Fruit fly (Drosophila melanogaster) whole organism, embryonic: ENCODE data around the gene CG9667.

Experiments
- ATbp ChIP-seq: fragments of 200-800 bp; sonication (Bioruptor generic); optimal IDR thresholded peaks from 2 replicates; lab custom pipeline; 2017; ENCODE audit warnings: missing biosample characterization, mild to moderate bottlenecking, missing genetic modification characterization, missing genetic modification reagents
- Awh ChIP-seq: fragments of 200-800 bp; sonication (Bioruptor generic); IDR thresholded peaks from 2 replicates; pipeline ENCODE4, ENCODE4 v1.3.6; 2022; ENCODE audit warnings: missing biosample characterization, missing genetic modification characterization
- CG11085 ChIP-seq: fragments of 200-800 bp; sonication (Bioruptor generic); IDR thresholded peaks from 2 replicates; pipeline ENCODE4 v1.3.6; 2022; ENCODE audit warnings: missing biosample characterization, missing genetic modification characterization
- CG1233 ChIP-seq: fragments of 200-800 bp; sonication (Bioruptor generic); optimal IDR thresholded peaks from 4 replicates; lab custom pipeline; 2018; ENCODE audit warnings: missing biosample characterization, mild to moderate bottlenecking, missing genetic modification characterization
- CG13424 ChIP-seq: fragments of 200-800 bp; sonication (Bioruptor generic); optimal IDR thresholded peaks from 2 replicates; lab custom pipeline; 2019; ENCODE audit warnings: missing biosample characterization, mild to moderate bottlenecking, missing genetic modification characterization, moderate library complexity
- CG14050 ChIP-seq: fragments of 200-800 bp; sonication (Bioruptor generic); IDR thresholded peaks from 3 replicates; pipeline ENCODE4 v1.3.6; 2022; ENCODE audit warnings: missing biosample characterization, missing genetic modification characterization
- CG1602 ChIP-seq: fragments of 200-800 bp; sonication (Bioruptor generic); optimal IDR thresholded peaks from 3 replicates; lab custom pipeline; 2016; ENCODE audit warnings: missing biosample characterization, missing genetic modification characterization
- CG17186 ChIP-seq: fragments of 200-800 bp; sonication (Bioruptor generic); optimal IDR thresholded peaks from 3 replicates; lab custom pipeline; 2017; ENCODE audit warnings: missing biosample characterization, missing genetic modification reagents, missing genetic modification characterization
- CG1832 ChIP-seq: fragments of 200-800 bp; sonication (Bioruptor generic); optimal IDR thresholded peaks from 2 replicates; lab custom pipeline; 2017; ENCODE audit warnings: missing biosample characterization, mild to moderate bottlenecking, missing genetic modification characterization, inconsistent platforms
- CG2678 ChIP-seq: fragments of 200-800 bp; sonication (Bioruptor generic); optimal IDR thresholded peaks from 3 replicates; lab custom pipeline; 2019; ENCODE audit warnings: missing biosample characterization, mild to moderate bottlenecking, missing genetic modification characterization, moderate library complexity
- CG2875 ChIP-seq: fragments of 200-800 bp; sonication (Bioruptor generic); optimal IDR thresholded peaks from 2 replicates; lab custom pipeline; 2017; ENCODE audit warnings: missing biosample characterization, mild to moderate bottlenecking, missing genetic modification characterization, missing genetic modification reagents
- CG2889 ChIP-seq: fragments of 200-800 bp; sonication (Bioruptor generic); IDR thresholded peaks from 3 replicates; pipeline ENCODE4 v1.3.6; 2022; ENCODE audit warnings: missing biosample characterization, missing genetic modification characterization
- CG30020 ChIP-seq: fragments of 200-800 bp; optimal IDR thresholded peaks from 2 replicates; lab custom pipeline; 2019; ENCODE audit warnings: missing biosample characterization, mild to moderate bottlenecking, missing genetic modification characterization, moderate library complexity
- CG3065 ChIP-seq: fragments of 200-800 bp; sonication (Bioruptor generic); optimal IDR thresholded peaks from 2 replicates; lab custom pipeline; 2016; ENCODE audit warnings: missing biosample characterization, missing genetic modification characterization
- CG33557 ChIP-seq: fragments of 200-800 bp; sonication (Bioruptor generic); optimal IDR thresholded peaks from 2 replicates; lab custom pipeline; 2019; ENCODE audit warnings: missing biosample characterization, mild to moderate bottlenecking, missing genetic modification characterization, moderate library complexity
- CG3407 ChIP-seq: fragments of 200-800 bp; sonication (Bioruptor generic); optimal IDR thresholded peaks from 2 replicates; lab custom pipeline; 2018; ENCODE audit warnings: missing biosample characterization, mild to moderate bottlenecking, missing genetic modification characterization
- CG34224 ChIP-seq: fragments of 200-800 bp; sonication (Bioruptor generic); IDR thresholded peaks from 3 replicates; pipeline ENCODE4 v1.3.6; 2022; ENCODE audit warnings: missing biosample characterization, missing genetic modification characterization; ENCODE audit not compliant: partially characterized antibody
- CG34376 ChIP-seq: fragments of 200-800 bp; sonication (Bioruptor generic); optimal IDR thresholded peaks from 2 replicates; lab custom pipeline; 2018; ENCODE audit warnings: missing biosample characterization, mild to moderate bottlenecking, missing genetic modification characterization
- CG4854 ChIP-seq: fragments of 200-800 bp; sonication (Bioruptor generic); optimal IDR thresholded peaks from 2 replicates; lab custom pipeline; 2016; ENCODE audit warnings: missing biosample characterization, missing genetic modification characterization, inconsistent platforms
- CG5245 ChIP-seq: fragments of 200-800 bp; sonication (Bioruptor generic); optimal IDR thresholded peaks from 3 replicates; lab custom pipeline; 2016; ENCODE audit warnings: missing biosample characterization, missing genetic modification characterization
- CG6689 ChIP-seq: fragments of 200-800 bp; sonication (Bioruptor generic); IDR thresholded peaks from 2 replicates; pipeline ENCODE4 v1.3.6; 2022; ENCODE audit warnings: missing biosample characterization, missing genetic modification characterization
- CG6791 ChIP-seq: fragments of 200-800 bp; sonication (Bioruptor generic); IDR thresholded peaks from 3 replicates; pipeline ENCODE4 v1.3.6; 2022; ENCODE audit warnings: missing biosample characterization, missing genetic modification characterization; ENCODE audit not compliant: partially characterized antibody
- CG8290 ChIP-seq, 3 experiments: fragments of 200-800 bp; sonication (Bioruptor generic); optimal IDR thresholded peaks; 2 replicates each; lab custom pipeline; 2016 to 2019; ENCODE audit warnings: missing biosample characterization in 3 of 3, missing genetic modification characterization in 3 of 3, mild to moderate bottlenecking in 2 of 3, moderate library complexity in 1 of 3
- CG8924 ChIP-seq: fragments of 200-800 bp; optimal IDR thresholded peaks from 3 replicates; lab custom pipeline; 2019; ENCODE audit warnings: missing biosample characterization, mild to moderate bottlenecking, missing genetic modification characterization, moderate library complexity
- CrebB ChIP-seq: fragments of 200-800 bp; sonication (Bioruptor generic); optimal IDR thresholded peaks from 3 replicates; lab custom pipeline; 2018; ENCODE audit warnings: missing biosample characterization, mild to moderate bottlenecking, missing genetic modification characterization
- Fer3 ChIP-seq: fragments of 200-800 bp; sonication (Bioruptor generic); optimal IDR thresholded peaks from 2 replicates; lab custom pipeline; 2018; ENCODE audit warnings: missing biosample characterization, mild to moderate bottlenecking, missing genetic modification characterization, moderate library complexity
- Hand ChIP-seq: fragments of 200-800 bp; sonication (Bioruptor generic); optimal IDR thresholded peaks from 2 replicates; lab custom pipeline; 2017; ENCODE audit warnings: mild to moderate bottlenecking, missing biosample characterization, missing genetic modification reagents, missing genetic modification characterization
- Kr ChIP-seq: fragments of 200-800 bp; sonication (Bioruptor generic); optimal IDR thresholded peaks from 2 replicates; lab custom pipeline; 2017; ENCODE audit warnings: missing biosample characterization, mild to moderate bottlenecking, missing genetic modification characterization
- Lhr ChIP-seq: fragments of 200-800 bp; sonication (Bioruptor generic); optimal IDR thresholded peaks from 3 replicates; lab custom pipeline; 2017; ENCODE audit warnings: mild to moderate bottlenecking, missing biosample characterization, missing genetic modification reagents, missing genetic modification characterization
- Ptx1 ChIP-seq: fragments of 200-800 bp; sonication (Bioruptor generic); IDR thresholded peaks from 2 replicates; pipeline ENCODE4 v1.3.6; 2022; ENCODE audit warnings: missing biosample characterization, missing genetic modification characterization
- Vsx1 ChIP-seq: fragments of 200-800 bp; sonication (Bioruptor generic); optimal IDR thresholded peaks from 2 replicates; lab custom pipeline; 2017; ENCODE audit warnings: missing biosample characterization, mild to moderate bottlenecking, missing genetic modification characterization, missing genetic modification reagents
- ara ChIP-seq: fragments of 200-800 bp; sonication (Bioruptor generic); IDR thresholded peaks from 2 replicates; pipeline ENCODE4 v1.3.6; 2022; ENCODE audit warnings: missing biosample characterization, missing genetic modification characterization
- crc ChIP-seq: fragments of 200-800 bp; sonication (Bioruptor generic); optimal IDR thresholded peaks from 2 replicates; lab custom pipeline; 2016; ENCODE audit warnings: missing biosample characterization, missing genetic modification characterization
- dimm ChIP-seq: fragments of 200-800 bp; sonication (Bioruptor generic); IDR thresholded peaks from 2 replicates; pipeline ENCODE4 v1.3.6; 2022; ENCODE audit warnings: missing biosample characterization, missing genetic modification characterization
- dm ChIP-seq: fragments of 200-800 bp; sonication (Bioruptor generic); optimal IDR thresholded peaks from 3 replicates; lab custom pipeline; 2016; ENCODE audit warnings: missing biosample characterization, missing genetic modification characterization
- fd64A ChIP-seq: fragments of 200-800 bp; sonication (Bioruptor generic); optimal IDR thresholded peaks from 3 replicates; lab custom pipeline; 2018; ENCODE audit warnings: missing biosample characterization, mild to moderate bottlenecking, missing genetic modification characterization
- her ChIP-seq: fragments of 200-800 bp; sonication (Bioruptor generic); optimal IDR thresholded peaks from 2 replicates; lab custom pipeline; 2016; ENCODE audit warnings: missing biosample characterization, missing genetic modification characterization
- hkb ChIP-seq, 2 experiments: fragments of 200-800 bp in 1 of 2; fragments of >200 bp in 1 of 2; sonication (Bioruptor generic) in 1 of 2; IDR thresholded peaks in 1 of 2; optimal IDR thresholded peaks in 1 of 2; 2 replicates each; pipeline versions ENCODE4 v1.3.6 to Lab custom; 2017 to 2022; ENCODE audit warnings: missing biosample characterization in 1 of 2, missing genetic modification characterization in 1 of 2
- maf-S ChIP-seq: fragments of 200-800 bp; sonication (Bioruptor generic); optimal IDR thresholded peaks from 2 replicates; lab custom pipeline; 2016; ENCODE audit warnings: missing biosample characterization, missing genetic modification characterization
- p53 ChIP-seq: fragments of 200-800 bp; sonication (Bioruptor generic); optimal IDR thresholded peaks from 2 replicates; lab custom pipeline; 2016; ENCODE audit warnings: missing biosample characterization, missing genetic modification characterization
- sd ChIP-seq: fragments of 200-800 bp; sonication (Bioruptor generic); optimal IDR thresholded peaks from 3 replicates; lab custom pipeline; 2018; ENCODE audit warnings: missing biosample characterization, mild to moderate bottlenecking, missing genetic modification characterization, moderate library complexity
- sob ChIP-seq: fragments of 200-800 bp; sonication (Bioruptor generic); IDR thresholded peaks from 2 replicates; pipeline ENCODE4 v1.3.6; 2022; ENCODE audit warnings: missing biosample characterization, missing genetic modification characterization
- tup ChIP-seq: fragments of 200-800 bp; sonication (Bioruptor generic); optimal IDR thresholded peaks from 2 replicates; lab custom pipeline; 2016; ENCODE audit warnings: missing biosample characterization, mild to moderate bottlenecking, missing genetic modification characterization, moderate library complexity
- unpg ChIP-seq: fragments of 200-800 bp; sonication (Bioruptor generic); optimal IDR thresholded peaks from 3 replicates; lab custom pipeline; 2018; ENCODE audit warnings: missing biosample characterization, mild to moderate bottlenecking, missing genetic modification characterization, moderate library complexity
- vvl ChIP-seq: fragments of 200-800 bp; sonication (Bioruptor generic); IDR thresholded peaks from 2 replicates; pipeline ENCODE4 v1.3.6; 2022; ENCODE audit warnings: missing biosample characterization, missing genetic modification characterization
- zen ChIP-seq: fragments of 200-800 bp; sonication (Bioruptor generic); optimal IDR thresholded peaks from 3 replicates; lab custom pipeline; 2018; ENCODE audit warnings: missing biosample characterization, mild to moderate bottlenecking, missing genetic modification characterization, moderate library complexity

Gene CG9667

dm6 chr3R:8112880-8113832, 13.0 kb downstream of the CG9667 start (continued):
- TF ChIP-seq CG1233: peak; percentile 59
- peak; percentile 87 for TF ChIP-seq maf-S (GFP tag; lab: Kevin White, UChicago)
- peak; percentile 21; the same call in 1 of the 2 replicates for TF ChIP-seq ara (GFP tag; lab: Robert Waterston, UW)
- TF ChIP-seq Hand: peak; percentile 74
- TF ChIP-seq Lhr (GFP tag; lab: Kevin White, UChicago): peak; percentile 69
- TF ChIP-seq CG34376 (GFP tag; lab: Kevin White, UChicago): peak; percentile 57
- peak; percentile 40; the same call in 1 of the 2 replicates for TF ChIP-seq Awh (GFP tag; lab: Robert Waterston, UW)
- peak; percentile 67 for TF ChIP-seq dm (GFP tag; lab: Kevin White, UChicago)
- no peak for TF ChIP-seq CG6791 (GFP tag; lab: Robert Waterston, UW)
- peak; percentile 44 for TF ChIP-seq CrebB (tag; lab: Kevin White, UChicago)
- peak; percentile 49; the same call in 1 of the 3 replicates for TF ChIP-seq CG2889 (GFP tag; lab: Robert Waterston, UW)
- TF ChIP-seq CG8924 (tag; lab: Kevin White, UChicago): peak; percentile 73
- peak; percentile 65 for TF ChIP-seq Ptx1 (GFP tag; lab: Robert Waterston, UW)
- TF ChIP-seq CG1602 (GFP tag; lab: Kevin White, UChicago): peak; percentile 77
- TF ChIP-seq tup (GFP tag; lab: Kevin White, UChicago): no peak
- TF ChIP-seq fd64A (GFP tag; lab: Kevin White, UChicago): no peak
- peak; percentile 58 for TF ChIP-seq CG6689 (GFP tag; lab: Robert Waterston, UW)
- TF ChIP-seq dimm (GFP tag; lab: Robert Waterston, UW): peak; percentile 25; the same call in 1 of the 2 replicates
- peak; percentile 69 for TF ChIP-seq CG2875
- peak; percentile 1 for TF ChIP-seq sd
- TF ChIP-seq CG2678: peak; percentile 89
- TF ChIP-seq CG4854 (GFP tag; lab: Kevin White, UChicago): peak; percentile 76
- no peak for TF ChIP-seq zen (tag; lab: Kevin White, UChicago)
- peak; percentile 57 for TF ChIP-seq CG5245 (GFP tag; lab: Kevin White, UChicago)
- no peak for TF ChIP-seq Kr (GFP tag; lab: Kevin White, UChicago)
- peak; percentile 40 for TF ChIP-seq CG33557 (GFP tag; lab: Kevin White, UChicago)
- TF ChIP-seq her (GFP tag; lab: Kevin White, UChicago): peak; percentile 74
- no peak for TF ChIP-seq CG17186 (GFP tag; lab: Kevin White, UChicago)
- peak; percentile 71 for TF ChIP-seq CG3407 (GFP tag; lab: Kevin White, UChicago)
- peak; percentile 40; the same call in 1 of the 2 replicates for TF ChIP-seq CG11085 (GFP tag; lab: Robert Waterston, UW)
- no peak for TF ChIP-seq CG34224 (GFP tag; lab: Robert Waterston, UW)
- peak; percentile 13 for TF ChIP-seq p53 (GFP tag; lab: Kevin White, UChicago)
- TF ChIP-seq unpg (GFP tag; lab: Kevin White, UChicago): peak; percentile 83
- TF ChIP-seq crc (GFP tag; lab: Kevin White, UChicago): peak; percentile 52
- peak; percentile 66 for TF ChIP-seq Fer3 (tag; lab: Kevin White, UChicago)
- TF ChIP-seq CG1832 (GFP tag; lab: Kevin White, UChicago): peak; percentile 70
- peak; percentile 69 for TF ChIP-seq vvl
- peak; percentile 79 for TF ChIP-seq ATbp (GFP tag; lab: Kevin White, UChicago)
- peak; percentile 83 for TF ChIP-seq CG13424 (tag; lab: Kevin White, UChicago)
- TF ChIP-seq hkb (optimal IDR thresholded peaks at IDR 0.05; lab: Kevin White, UChicago): no peak
- TF ChIP-seq hkb (GFP tag; IDR thresholded peaks at IDR 0.05; lab: Robert Waterston, UW): peak; percentile 78
- no peak for TF ChIP-seq sob (GFP tag; lab: Robert Waterston, UW)
- TF ChIP-seq CG8290 (GFP tag; optimal IDR thresholded peaks at IDR 0.05; lab: Kevin White, UChicago): peak; percentile 34
- peak; percentile 3 to 30 for TF ChIP-seq CG8290 (tag; optimal IDR thresholded peaks at IDR 0.05; lab: Kevin White, UChicago)
- peak; percentile 26 for TF ChIP-seq CG3065
- peak; percentile 72 for TF ChIP-seq Vsx1 (GFP tag; lab: Kevin White, UChicago)
- TF ChIP-seq CG30020 (tag; lab: Kevin White, UChicago): peak; percentile 20
- peak; percentile 54; the same call in 2 of the 3 replicates for TF ChIP-seq CG14050 (GFP tag; lab: Robert Waterston, UW)
